Worm (Caenorhabditis elegans) whole organism, L4 larva: ENCODE measurements around the gene lgc-57.

Source experiments
- lin-29 ChIP-seq: fragments of 200-800 bp; sonication (Bioruptor generic); IDR thresholded peaks from 2 replicates; pipeline ENCODE4 v1.3.6; 2022; ENCODE audit warnings: missing genetic modification reagents, missing genetic modification characterization, missing compliant biosample characterization
- nhr-28 ChIP-seq: fragments of 150-350 bp; optimal IDR thresholded peaks from 2 replicates; lab custom pipeline; 2014; ENCODE audit warnings: missing biosample characterization, missing genetic modification characterization
- nhr-77 ChIP-seq: fragments of 150-350 bp; optimal IDR thresholded peaks from 2 replicates; lab custom pipeline; 2014; ENCODE audit warnings: missing biosample characterization, missing genetic modification characterization
- snpc-4 ChIP-seq: fragments of 150-350 bp; optimal IDR thresholded peaks from 2 replicates; lab custom pipeline; 2014; ENCODE audit warnings: missing biosample characterization, missing genetic modification characterization

ce11 chrII:10654435-10654834, 40.4 kb upstream of the lgc-57 start:
- TF ChIP-seq nhr-28 (tag; lab: Kevin White, UChicago), result no peak
- TF ChIP-seq nhr-77 (tag; lab: Kevin White, UChicago), result no peak
- TF ChIP-seq snpc-4, result no peak
- TF ChIP-seq lin-29, result no peak
